Worm (Caenorhabditis elegans) whole organism, young adult: ENCODE results near the gene nas-28.

ENCODE experiments used
- B0019.2 ChIP-seq: fragments of 200-800 bp; sonication (Bioruptor generic); conservative IDR thresholded peaks from 2 replicates; pipeline ENCODE4 v1.3.6; 2022; ENCODE audit warnings: missing genetic modification reagents, missing genetic modification characterization, missing compliant biosample characterization
- B0336.3 ChIP-seq: fragments of 200-800 bp; sonication (Bioruptor generic); IDR thresholded peaks from 2 replicates; pipeline ENCODE4 v1.3.6; 2022; ENCODE audit warnings: missing genetic modification characterization, missing compliant biosample characterization
- F10E7.11 ChIP-seq: sonication (generic microtip); optimal IDR thresholded peaks from 2 replicates; lab custom pipeline; 2017; ENCODE audit warnings: mild to moderate bottlenecking, missing genetic modification characterization, moderate library complexity, missing compliant biosample characterization
- F22D6.2 ChIP-seq: sonication (generic microtip); optimal IDR thresholded peaks from 2 replicates; lab custom pipeline; 2016; ENCODE audit warnings: mild to moderate bottlenecking, missing genetic modification characterization, missing compliant biosample characterization
- F37B4.10 ChIP-seq: fragments of 200-800 bp; sonication (Bioruptor generic); IDR thresholded peaks from 2 replicates; pipeline ENCODE4 v1.3.6; 2022; ENCODE audit warnings: missing genetic modification characterization, missing compliant biosample characterization
- F49E8.2 ChIP-seq: sonication (generic microtip); optimal IDR thresholded peaks from 3 replicates; lab custom pipeline; 2017; ENCODE audit warnings: missing genetic modification characterization, mild to moderate bottlenecking, missing compliant biosample characterization, antibody characterized with exemption, moderate library complexity; ENCODE audit not compliant: insufficient read depth
- F57A8.1 ChIP-seq: fragments of 200-800 bp; sonication (Bioruptor generic); optimal IDR thresholded peaks from 2 replicates; lab custom pipeline; 2018; ENCODE audit warnings: mild to moderate bottlenecking, missing genetic modification characterization, moderate library complexity, missing compliant biosample characterization
- T07F8.4 ChIP-seq: sonication (generic microtip); optimal IDR thresholded peaks from 2 replicates; lab custom pipeline; 2016; ENCODE audit warnings: mild to moderate bottlenecking, missing genetic modification characterization, moderate library complexity, missing compliant biosample characterization
- T26A5.8 ChIP-seq: sonication (generic microtip); optimal IDR thresholded peaks from 2 replicates; lab custom pipeline; 2016; ENCODE audit warnings: missing genetic modification characterization, missing compliant biosample characterization
- Y53G8AR.9 ChIP-seq: fragments of 200-800 bp; sonication (Bioruptor generic); conservative IDR thresholded peaks from 2 replicates; pipeline ENCODE4 v1.3.6; 2022; ENCODE audit warnings: missing genetic modification reagents, missing genetic modification characterization, missing compliant biosample characterization
- attf-5 ChIP-seq: fragments of 200-800 bp; sonication (Bioruptor generic); optimal IDR thresholded peaks from 2 replicates; lab custom pipeline; 2018; ENCODE audit warnings: mild to moderate bottlenecking, missing genetic modification characterization, missing compliant biosample characterization
- bed-2 ChIP-seq: fragments of 200-800 bp; sonication (Bioruptor generic); IDR thresholded peaks from 2 replicates; pipeline ENCODE4 v1.3.6; 2022; ENCODE audit warnings: missing genetic modification reagents, missing genetic modification characterization, missing compliant biosample characterization
- cebp-2 ChIP-seq: fragments of 200-800 bp; sonication (Bioruptor generic); IDR thresholded peaks from 2 replicates; pipeline ENCODE4 v1.3.6; 2022; ENCODE audit warnings: missing genetic modification characterization, missing compliant biosample characterization
- ceh-58 ChIP-seq: fragments of 200-800 bp; sonication (Bioruptor generic); IDR thresholded peaks from 2 replicates; pipeline ENCODE4 v1.3.6; 2022; ENCODE audit warnings: missing genetic modification characterization, missing compliant biosample characterization
- chd-7 ChIP-seq: sonication (generic microtip); optimal IDR thresholded peaks from 2 replicates; lab custom pipeline; 2016; ENCODE audit warnings: mild to moderate bottlenecking, missing genetic modification characterization, moderate library complexity, missing compliant biosample characterization
- dpl-1 ChIP-seq: fragments of 150-350 bp; optimal IDR thresholded peaks from 2 replicates; lab custom pipeline; 2014; ENCODE audit warnings: missing biosample characterization, missing genetic modification reagents, missing genetic modification characterization
- efl-1 ChIP-seq: fragments of 150-350 bp; optimal IDR thresholded peaks from 2 replicates; lab custom pipeline; 2014; ENCODE audit warnings: missing biosample characterization, missing genetic modification reagents, missing genetic modification characterization
- egrh-3 ChIP-seq: fragments of 200-800 bp; sonication (Bioruptor generic); IDR thresholded peaks from 2 replicates; pipeline ENCODE4 v1.3.6; 2022; ENCODE audit warnings: missing genetic modification reagents, missing genetic modification characterization, missing compliant biosample characterization
- ekl-4 ChIP-seq: fragments of 200-800 bp; sonication (Bioruptor generic); IDR thresholded peaks from 2 replicates; pipeline ENCODE4 v1.3.6; 2022; ENCODE audit warnings: missing genetic modification reagents, missing genetic modification characterization, missing compliant biosample characterization
- hlh-12 ChIP-seq: sonication (generic microtip); optimal IDR thresholded peaks from 2 replicates; lab custom pipeline; 2016; ENCODE audit warnings: missing genetic modification characterization, missing compliant biosample characterization
- lag-1 ChIP-seq: fragments of 200-800 bp; sonication (Bioruptor generic); IDR thresholded peaks from 2 replicates; pipeline ENCODE4 v1.3.6; 2022; ENCODE audit warnings: missing genetic modification reagents, missing genetic modification characterization, missing compliant biosample characterization
- let-526 ChIP-seq: fragments of 200-800 bp; sonication (Bioruptor generic); IDR thresholded peaks from 2 replicates; pipeline ENCODE4 v1.3.6; 2022; ENCODE audit warnings: missing genetic modification reagents, missing genetic modification characterization, missing compliant biosample characterization
- let-607 ChIP-seq, 2 experiments: fragments of 200-800 bp in 1 of 2; sonication (Bioruptor generic) in 1 of 2; sonication (generic microtip) in 1 of 2; optimal IDR thresholded peaks; 2 replicates each; lab custom pipeline; 2016 to 2018; ENCODE audit warnings: mild to moderate bottlenecking in 2 of 2, missing compliant biosample characterization in 2 of 2, missing genetic modification characterization in 2 of 2, moderate library complexity in 2 of 2, missing genotype in 1 of 2
- lin-40 ChIP-seq: sonication (generic microtip); optimal IDR thresholded peaks from 2 replicates; lab custom pipeline; 2016; ENCODE audit warnings: missing genetic modification characterization, mild to moderate bottlenecking, missing compliant biosample characterization, missing genotype, missing genetic modification reagents
- lir-1 ChIP-seq: fragments of 200-800 bp; sonication (Bioruptor generic); conservative IDR thresholded peaks from 2 replicates; pipeline ENCODE4 v1.3.6; 2022; ENCODE audit warnings: missing genetic modification reagents, missing genetic modification characterization, missing compliant biosample characterization
- lsy-27 ChIP-seq: sonication (generic microtip); optimal IDR thresholded peaks from 2 replicates; lab custom pipeline; 2017; ENCODE audit warnings: missing genetic modification characterization, mild to moderate bottlenecking, missing compliant biosample characterization, antibody characterized with exemption, missing genotype, borderline replicate concordance; ENCODE audit not compliant: insufficient read depth
- madf-8 ChIP-seq: fragments of 200-800 bp; sonication (Bioruptor generic); conservative IDR thresholded peaks from 2 replicates; pipeline ENCODE4 v1.3.6; 2022; ENCODE audit warnings: missing genetic modification reagents, missing genetic modification characterization, missing compliant biosample characterization
- mxl-1 ChIP-seq: sonication (generic microtip); optimal IDR thresholded peaks from 2 replicates; lab custom pipeline; 2016; ENCODE audit warnings: missing genetic modification characterization, missing compliant biosample characterization
- nfya-1 ChIP-seq: sonication (generic microtip); optimal IDR thresholded peaks from 2 replicates; lab custom pipeline; 2017; ENCODE audit warnings: antibody characterized with exemption, missing compliant biosample characterization, missing genetic modification characterization, borderline replicate concordance; ENCODE audit not compliant: insufficient read depth
- nfya-2 ChIP-seq: fragments of 200-800 bp; sonication (Bioruptor generic); IDR thresholded peaks from 2 replicates; pipeline ENCODE4 v1.3.6; 2022; ENCODE audit warnings: missing genetic modification reagents, missing genetic modification characterization, missing compliant biosample characterization
- nfyb-1 ChIP-seq: fragments of 200-800 bp; sonication (Bioruptor generic); IDR thresholded peaks from 2 replicates; pipeline ENCODE4 v1.3.6; 2022; ENCODE audit warnings: missing genetic modification reagents, missing genetic modification characterization, missing compliant biosample characterization
- nhr-179 ChIP-seq: sonication (generic microtip); optimal IDR thresholded peaks from 2 replicates; lab custom pipeline; 2016; ENCODE audit warnings: mild to moderate bottlenecking, missing genetic modification characterization, missing compliant biosample characterization
- nhr-80 ChIP-seq: sonication (generic microtip); optimal IDR thresholded peaks from 2 replicates; lab custom pipeline; 2016; ENCODE audit warnings: missing genetic modification characterization, missing compliant biosample characterization
- pbrm-1 ChIP-seq: fragments of 200-800 bp; sonication (Bioruptor generic); IDR thresholded peaks from 2 replicates; pipeline ENCODE4 v1.3.6; 2022; ENCODE audit warnings: missing genetic modification reagents, missing genetic modification characterization, missing compliant biosample characterization
- rcor-1 ChIP-seq: fragments of 200-800 bp; sonication (Bioruptor generic); IDR thresholded peaks from 2 replicates; pipeline ENCODE4 v1.3.6; 2022; ENCODE audit warnings: missing genetic modification reagents, missing genetic modification characterization, missing compliant biosample characterization
- snpc-1.1 ChIP-seq: sonication (generic microtip); optimal IDR thresholded peaks from 2 replicates; lab custom pipeline; 2017; ENCODE audit warnings: missing genetic modification characterization, mild to moderate bottlenecking, missing compliant biosample characterization, antibody characterized with exemption, moderate library complexity, missing genotype, missing genetic modification reagents; ENCODE audit not compliant: insufficient read depth
- snpc-3.4 ChIP-seq: sonication (generic microtip); optimal IDR thresholded peaks from 2 replicates; lab custom pipeline; 2017; ENCODE audit warnings: missing genetic modification characterization, mild to moderate bottlenecking, missing compliant biosample characterization, antibody characterized with exemption, moderate library complexity, missing genotype, missing genetic modification reagents
- unc-130 ChIP-seq: sonication (generic microtip); optimal IDR thresholded peaks from 2 replicates; lab custom pipeline; 2016; ENCODE audit warnings: missing genetic modification reagents, missing genetic modification characterization, missing compliant biosample characterization
- zfh-2 ChIP-seq: fragments of 200-800 bp; sonication (Bioruptor generic); conservative IDR thresholded peaks from 2 replicates; pipeline ENCODE4 v1.3.6; 2022; ENCODE audit warnings: missing genetic modification reagents, missing genetic modification characterization, missing compliant biosample characterization
- zim-3 ChIP-seq: sonication (generic microtip); optimal IDR thresholded peaks from 2 replicates; lab custom pipeline; 2017; ENCODE audit warnings: mild to moderate bottlenecking, missing genetic modification characterization, moderate library complexity, missing compliant biosample characterization
- ztf-26 ChIP-seq: sonication (generic microtip); optimal IDR thresholded peaks from 2 replicates; lab custom pipeline; 2017; ENCODE audit warnings: missing genetic modification characterization, missing compliant biosample characterization
- ztf-3 ChIP-seq: fragments of 200-800 bp; sonication (Bioruptor generic); optimal IDR thresholded peaks from 2 replicates; lab custom pipeline; 2018; ENCODE audit warnings: mild to moderate bottlenecking, missing genetic modification characterization, missing compliant biosample characterization
- ztf-6 ChIP-seq: fragments of 200-800 bp; sonication (Bioruptor generic); IDR thresholded peaks from 2 replicates; pipeline ENCODE4 v1.3.6; 2022; ENCODE audit warnings: missing genetic modification reagents, missing genetic modification characterization, missing compliant biosample characterization

The nas-28 gene

ce11 chrIII:6166634-6167033, 16.4 kb downstream of the nas-28 start:
- TF ChIP-seq snpc-3.4 (tag; lab: Kevin White, UChicago), result no peak
- TF ChIP-seq F57A8.1 (GFP tag; lab: Kevin White, UChicago), result no peak
- peak; percentile 20; the same call in 1 of the 2 replicates for TF ChIP-seq nfyb-1 (GFP tag; lab: Robert Waterston, UW)

ce11 chrIII:6165240-6165639, 17.8 kb downstream of the nas-28 start:
- TF ChIP-seq F37B4.10 (no peak), lag-1 (GFP tag; lab: Robert Waterston, UW) (no peak), chd-7 (tag; lab: Kevin White, UChicago) (peak; percentile 7), cebp-2 (GFP tag; lab: Robert Waterston, UW) (no peak), F49E8.2 (tag; lab: Kevin White, UChicago) (no peak), B0019.2 (GFP tag; lab: Robert Waterston, UW) (no peak), ztf-26 (peak; percentile 3), ceh-58 (no peak), unc-130 (no peak), ekl-4 (peak; percentile 9; the same call in 1 of the 2 replicates), ztf-6 (no peak), ztf-3 (GFP tag; lab: Kevin White, UChicago) (no peak)
- TF ChIP-seq, all 124 proteins: peak for 3

- no peak for TF ChIP-seq nfya-2 (GFP tag; lab: Robert Waterston, UW)
- peak; percentile 11 for TF ChIP-seq lin-40 (tag; lab: Kevin White, UChicago)
- no peak for TF ChIP-seq ztf-6
- no peak for TF ChIP-seq lsy-27 (tag; lab: Kevin White, UChicago)
- no peak for TF ChIP-seq rcor-1 (GFP tag; lab: Robert Waterston, UW)
- no peak for TF ChIP-seq madf-8 (GFP tag; lab: Robert Waterston, UW)
- TF ChIP-seq Y53G8AR.9 (GFP tag; lab: Robert Waterston, UW), result no peak
- TF ChIP-seq F22D6.2 (tag; lab: Kevin White, UChicago), result no peak
- no peak for TF ChIP-seq B0336.3 (GFP tag; lab: Robert Waterston, UW)
- no peak for TF ChIP-seq F10E7.11 (tag; lab: Kevin White, UChicago)
- no peak for TF ChIP-seq zfh-2
- no peak for TF ChIP-seq chd-7 (tag; lab: Kevin White, UChicago)
- TF ChIP-seq T26A5.8, result no peak
- no peak for TF ChIP-seq lag-1 (GFP tag; lab: Robert Waterston, UW)
- no peak for TF ChIP-seq nfya-1
- TF ChIP-seq lir-1 (GFP tag; lab: Robert Waterston, UW), result no peak
- TF ChIP-seq attf-5 (GFP tag; lab: Kevin White, UChicago), result no peak
- no peak for TF ChIP-seq dpl-1 (GFP tag; lab: Kevin White, UChicago)
- no peak for TF ChIP-seq let-526 (GFP tag; lab: Robert Waterston, UW)
- TF ChIP-seq nfyb-1 (GFP tag; lab: Robert Waterston, UW), result 0 out of 2 replicates have a peak, but pooled peaks have one; percentile 46
- TF ChIP-seq hlh-12 (tag; lab: Kevin White, UChicago), result no peak
- TF ChIP-seq let-607 (tag; optimal IDR thresholded peaks at IDR 0.05; lab: Kevin White, UChicago), result no peak
- TF ChIP-seq snpc-1.1, result no peak
- TF ChIP-seq nhr-179 (tag; lab: Kevin White, UChicago), result no peak
- no peak for TF ChIP-seq mxl-1 (tag; lab: Kevin White, UChicago)
- TF ChIP-seq egrh-3, result no peak
- no peak for TF ChIP-seq bed-2 (GFP tag; lab: Robert Waterston, UW)
- TF ChIP-seq ztf-26, result no peak
- peak; percentile 9 for TF ChIP-seq T07F8.4
- peak; percentile 38; the same call in 1 of the 2 replicates for TF ChIP-seq pbrm-1 (GFP tag; lab: Robert Waterston, UW)
- no peak for TF ChIP-seq B0019.2 (GFP tag; lab: Robert Waterston, UW)
- no peak for TF ChIP-seq cebp-2 (GFP tag; lab: Robert Waterston, UW)
- TF ChIP-seq zim-3, result no peak
- no peak for TF ChIP-seq efl-1 (GFP tag; lab: Kevin White, UChicago)
- no peak for TF ChIP-seq nhr-80 (tag; lab: Kevin White, UChicago)
These were observed 18.6 kb downstream of the nas-28 start, which contains the start of gene F42A10.9 for ce11 chrIII:6164253-6164971. F42A10.9 (plus strand) TSS chrIII:6164573.
